Fruit fly (Drosophila melanogaster) whole organism, embryonic: ENCODE results near the gene Rpn1.
A peak's percentile ranks its signal among the peaks of the same experiment; 100 is the strongest.

ENCODE experiments used
- CG10959 ChIP-seq: fragments of 200-800 bp; sonication (Bioruptor generic); IDR thresholded peaks from 2 replicates; pipeline ENCODE4 v1.3.6; 2022; ENCODE audit warnings: missing biosample characterization, missing genetic modification characterization
- CG13123 ChIP-seq: fragments of 200-800 bp; sonication (Bioruptor generic); optimal IDR thresholded peaks from 2 replicates; lab custom pipeline; 2016; ENCODE audit warnings: missing biosample characterization, missing genetic modification characterization
- CG14667 ChIP-seq: fragments of 200-800 bp; sonication (Bioruptor generic); IDR thresholded peaks from 2 replicates; pipeline ENCODE4 v1.3.6; 2022; ENCODE audit warnings: missing biosample characterization, missing genetic modification characterization
- CG15479 ChIP-seq: fragments of 200-800 bp; sonication (Bioruptor generic); optimal IDR thresholded peaks from 3 replicates; lab custom pipeline; 2019; ENCODE audit warnings: missing biosample characterization, mild to moderate bottlenecking, missing genetic modification characterization, moderate library complexity
- CG15514 ChIP-seq: fragments of 200-800 bp; sonication (Bioruptor generic); optimal IDR thresholded peaks from 3 replicates; lab custom pipeline; 2017; ENCODE audit warnings: missing biosample characterization, missing genetic modification characterization, mild to moderate bottlenecking, moderate library complexity, missing genetic modification reagents
- CG17385 ChIP-seq: fragments of 200-800 bp; sonication (Bioruptor generic); optimal IDR thresholded peaks from 3 replicates; lab custom pipeline; 2018; ENCODE audit warnings: missing biosample characterization, mild to moderate bottlenecking, missing genetic modification characterization
- CG18764 ChIP-seq: fragments of 200-800 bp; sonication (Bioruptor generic); optimal IDR thresholded peaks from 3 replicates; lab custom pipeline; 2016; ENCODE audit warnings: missing biosample characterization, missing genetic modification characterization
- CG2129 ChIP-seq: fragments of 200-800 bp; sonication (Bioruptor generic); IDR thresholded peaks from 2 replicates; pipeline ENCODE4 v1.3.6; 2022; ENCODE audit warnings: missing biosample characterization, missing genetic modification characterization; ENCODE audit not compliant: partially characterized antibody
- CG2199 ChIP-seq: fragments of 200-800 bp; sonication (Bioruptor generic); IDR thresholded peaks from 3 replicates; pipeline ENCODE4 v1.3.6; 2022; ENCODE audit warnings: missing biosample characterization, missing genetic modification characterization
- CG2889 ChIP-seq: fragments of 200-800 bp; sonication (Bioruptor generic); IDR thresholded peaks from 3 replicates; pipeline ENCODE4 v1.3.6; 2022; ENCODE audit warnings: missing biosample characterization, missing genetic modification characterization
- CG30020 ChIP-seq: fragments of 200-800 bp; optimal IDR thresholded peaks from 2 replicates; lab custom pipeline; 2019; ENCODE audit warnings: missing biosample characterization, mild to moderate bottlenecking, missing genetic modification characterization, moderate library complexity
- CG31441 ChIP-seq: fragments of 200-800 bp; sonication (Bioruptor generic); IDR thresholded peaks from 2 replicates; pipeline ENCODE4 v1.3.6; 2022; ENCODE audit warnings: missing biosample characterization, missing genetic modification characterization
- CG3407 ChIP-seq: fragments of 200-800 bp; sonication (Bioruptor generic); optimal IDR thresholded peaks from 2 replicates; lab custom pipeline; 2018; ENCODE audit warnings: missing biosample characterization, mild to moderate bottlenecking, missing genetic modification characterization
- CG34224 ChIP-seq: fragments of 200-800 bp; sonication (Bioruptor generic); IDR thresholded peaks from 3 replicates; pipeline ENCODE4 v1.3.6; 2022; ENCODE audit warnings: missing biosample characterization, missing genetic modification characterization; ENCODE audit not compliant: partially characterized antibody
- CG3838 ChIP-seq: fragments of 200-800 bp; sonication (Bioruptor generic); optimal IDR thresholded peaks from 3 replicates; lab custom pipeline; 2016; ENCODE audit warnings: missing biosample characterization, missing genetic modification characterization
- CG4820 ChIP-seq: fragments of 200-800 bp; sonication (Bioruptor generic); optimal IDR thresholded peaks from 3 replicates; lab custom pipeline; 2016; ENCODE audit warnings: missing biosample characterization, missing genetic modification characterization
- CG4854 ChIP-seq: fragments of 200-800 bp; sonication (Bioruptor generic); optimal IDR thresholded peaks from 2 replicates; lab custom pipeline; 2016; ENCODE audit warnings: missing biosample characterization, missing genetic modification characterization, inconsistent platforms
- CG6813 ChIP-seq: fragments of 200-800 bp; sonication (Bioruptor generic); optimal IDR thresholded peaks from 2 replicates; lab custom pipeline; 2017; ENCODE audit warnings: missing biosample characterization, missing genetic modification characterization, mild to moderate bottlenecking, moderate library complexity, missing genetic modification reagents
- CG7357 ChIP-seq: fragments of 200-800 bp; sonication (Bioruptor generic); IDR thresholded peaks from 3 replicates; pipeline ENCODE4 v1.3.6; 2022; ENCODE audit warnings: missing biosample characterization, missing genetic modification characterization
- CG7372 ChIP-seq: fragments of 200-800 bp; sonication (Bioruptor generic); IDR thresholded peaks from 2 replicates; pipeline ENCODE4 v1.3.6; 2022; ENCODE audit warnings: missing biosample characterization, missing genetic modification characterization
- CG7556 ChIP-seq: fragments of 200-800 bp; sonication (Bioruptor generic); optimal IDR thresholded peaks from 2 replicates; lab custom pipeline; 2017; ENCODE audit warnings: missing biosample characterization, mild to moderate bottlenecking, missing genetic modification characterization
- CG7745 ChIP-seq: fragments of 200-800 bp; sonication (Bioruptor generic); optimal IDR thresholded peaks from 2 replicates; lab custom pipeline; 2018; ENCODE audit warnings: missing biosample characterization, mild to moderate bottlenecking, missing genetic modification characterization, moderate library complexity
- Dp ChIP-seq: fragments of 200-800 bp; sonication (Bioruptor generic); optimal IDR thresholded peaks from 2 replicates; lab custom pipeline; 2018; ENCODE audit warnings: missing biosample characterization, mild to moderate bottlenecking, missing genetic modification characterization, moderate library complexity
- Hmx ChIP-seq: fragments of 200-800 bp; sonication (Bioruptor generic); optimal IDR thresholded peaks from 2 replicates; lab custom pipeline; 2016; ENCODE audit warnings: missing biosample characterization, missing genetic modification characterization
- Hsf ChIP-seq: fragments of 200-800 bp; sonication (Bioruptor generic); optimal IDR thresholded peaks from 3 replicates; lab custom pipeline; 2016; ENCODE audit warnings: missing biosample characterization, missing genetic modification characterization
- Lim3 ChIP-seq: fragments of 200-800 bp; sonication (Bioruptor generic); IDR thresholded peaks from 2 replicates; pipeline ENCODE4 v1.3.6; 2022; ENCODE audit warnings: missing biosample characterization, missing genetic modification characterization
- Mrtf ChIP-seq: fragments of 200-800 bp; sonication (Bioruptor generic); IDR thresholded peaks from 3 replicates; pipeline ENCODE4 v1.3.6; 2022; ENCODE audit warnings: missing biosample characterization, missing genetic modification characterization
- Ptx1 ChIP-seq: fragments of 200-800 bp; sonication (Bioruptor generic); IDR thresholded peaks from 2 replicates; pipeline ENCODE4 v1.3.6; 2022; ENCODE audit warnings: missing biosample characterization, missing genetic modification characterization
- Scr ChIP-seq: fragments of 200-800 bp; sonication (Bioruptor generic); IDR thresholded peaks from 2 replicates; pipeline ENCODE4 v1.3.6; 2022; ENCODE audit warnings: missing biosample characterization, missing genetic modification characterization; ENCODE audit not compliant: partially characterized antibody
- Xbp1 ChIP-seq: fragments of 200-800 bp; sonication (Bioruptor generic); optimal IDR thresholded peaks from 3 replicates; lab custom pipeline; 2016; ENCODE audit warnings: missing biosample characterization, mild to moderate bottlenecking, missing genetic modification characterization
- amos ChIP-seq: fragments of 200-800 bp; sonication (Bioruptor generic); IDR thresholded peaks from 2 replicates; pipeline ENCODE4 v1.3.6; 2022; ENCODE audit warnings: missing biosample characterization, missing genetic modification characterization; ENCODE audit not compliant: partially characterized antibody
- ap ChIP-seq: fragments of 200-800 bp; sonication (Bioruptor generic); IDR thresholded peaks from 2 replicates; pipeline ENCODE4 v1.3.6; 2022; ENCODE audit warnings: missing biosample characterization, missing genetic modification characterization
- ash1 ChIP-seq: fragments of 200-800 bp; sonication (Bioruptor generic); optimal IDR thresholded peaks from 2 replicates; lab custom pipeline; 2018; ENCODE audit warnings: missing biosample characterization, mild to moderate bottlenecking, missing genetic modification characterization
- bigmax ChIP-seq: fragments of 200-800 bp; sonication (Bioruptor generic); optimal IDR thresholded peaks from 2 replicates; lab custom pipeline; 2018; ENCODE audit warnings: missing biosample characterization, mild to moderate bottlenecking, missing genetic modification characterization
- bowl ChIP-seq: fragments of 200-800 bp; sonication (Bioruptor generic); IDR thresholded peaks from 2 replicates; pipeline ENCODE4 v1.3.6; 2022; ENCODE audit warnings: missing biosample characterization, missing genetic modification characterization
- cad ChIP-seq: fragments of >200 bp; optimal IDR thresholded peaks from 2 replicates; lab custom pipeline; 2017; ENCODE audit warnings: missing biosample characterization, missing genetic modification characterization
- cg ChIP-seq: fragments of 200-800 bp; sonication (Bioruptor generic); optimal IDR thresholded peaks from 3 replicates; lab custom pipeline; 2019; ENCODE audit warnings: missing biosample characterization, mild to moderate bottlenecking, missing genetic modification characterization, moderate library complexity
- dm ChIP-seq: fragments of 200-800 bp; sonication (Bioruptor generic); optimal IDR thresholded peaks from 3 replicates; lab custom pipeline; 2016; ENCODE audit warnings: missing biosample characterization, missing genetic modification characterization
- fd102C ChIP-seq: fragments of 200-800 bp; sonication (Bioruptor generic); optimal IDR thresholded peaks from 2 replicates; lab custom pipeline; 2018; ENCODE audit warnings: missing biosample characterization, mild to moderate bottlenecking, missing genetic modification characterization, moderate library complexity
- inv ChIP-seq: fragments of 200-800 bp; sonication (Bioruptor generic); IDR thresholded peaks from 2 replicates; pipeline ENCODE4 v1.3.6; 2022; ENCODE audit warnings: missing biosample characterization, missing genetic modification characterization; ENCODE audit not compliant: partially characterized antibody
- lab ChIP-seq: fragments of 200-800 bp; sonication (Bioruptor generic); optimal IDR thresholded peaks from 3 replicates; lab custom pipeline; 2017; ENCODE audit warnings: missing biosample characterization, missing genetic modification characterization, mild to moderate bottlenecking, moderate library complexity, missing genetic modification reagents
- lbe ChIP-seq: fragments of 200-800 bp; sonication (Bioruptor generic); optimal IDR thresholded peaks from 2 replicates; lab custom pipeline; 2016; ENCODE audit warnings: missing biosample characterization, mild to moderate bottlenecking, missing genetic modification characterization
- psq ChIP-seq: fragments of 200-800 bp; sonication (Bioruptor generic); optimal IDR thresholded peaks from 2 replicates; lab custom pipeline; 2017; ENCODE audit warnings: missing biosample characterization, missing genetic modification characterization
- rib ChIP-seq: fragments of 200-800 bp; sonication (Bioruptor generic); IDR thresholded peaks from 2 replicates; pipeline ENCODE4 v1.3.6; 2022; ENCODE audit warnings: missing biosample characterization, missing genetic modification characterization
- seq ChIP-seq: fragments of 200-800 bp; sonication (Bioruptor generic); IDR thresholded peaks from 2 replicates; pipeline ENCODE4 v1.3.6; 2022; ENCODE audit warnings: missing biosample characterization, missing genetic modification characterization
- sisA ChIP-seq: fragments of 200-800 bp; sonication (Bioruptor generic); IDR thresholded peaks from 2 replicates; pipeline ENCODE4 v1.3.6; 2022; ENCODE audit warnings: missing biosample characterization, missing genetic modification characterization
- ssp ChIP-seq: fragments of 200-800 bp; sonication (Bioruptor generic); IDR thresholded peaks from 2 replicates; pipeline ENCODE4 v1.3.6; 2022; ENCODE audit warnings: missing biosample characterization, missing genetic modification characterization
- stc ChIP-seq: fragments of 200-800 bp; sonication (Bioruptor generic); IDR thresholded peaks from 2 replicates; pipeline ENCODE4 v1.3.6; 2022; ENCODE audit warnings: missing biosample characterization, missing genetic modification characterization
- tup ChIP-seq: fragments of 200-800 bp; sonication (Bioruptor generic); optimal IDR thresholded peaks from 2 replicates; lab custom pipeline; 2016; ENCODE audit warnings: missing biosample characterization, mild to moderate bottlenecking, missing genetic modification characterization, moderate library complexity
- usp ChIP-seq: fragments of >200 bp; optimal IDR thresholded peaks from 2 replicates; lab custom pipeline; 2017; ENCODE audit warnings: missing biosample characterization, missing genetic modification characterization
- wor ChIP-seq: fragments of 200-800 bp; sonication (Bioruptor generic); IDR thresholded peaks from 2 replicates; pipeline ENCODE4 v1.3.6; 2022; ENCODE audit warnings: missing biosample characterization, missing genetic modification characterization

Gene Rpn1

dm6 chr3L:19928435-19929011, 13.7 kb downstream of the Rpn1 start, which contains the start of the genes CG8004 and RhoGDI (continued):
- TF ChIP-seq ap (GFP tag; lab: Robert Waterston, UW) (no peak), CG10959 (GFP tag; lab: Robert Waterston, UW) (no peak), usp (GFP tag; lab: Kevin White, UChicago) (no peak), Hmx (GFP tag; lab: Kevin White, UChicago) (peak; percentile 33), Dp (GFP tag; lab: Kevin White, UChicago) (peak; percentile 27), CG3838 (GFP tag; lab: Kevin White, UChicago) (no peak), CG7556 (peak; percentile 14), Hsf (peak; percentile 80), CG7372 (GFP tag; lab: Robert Waterston, UW) (no peak), cad (no peak), CG13123 (GFP tag; lab: Kevin White, UChicago) (peak; percentile 45), ash1 (GFP tag; lab: Kevin White, UChicago) (no peak), bigmax (GFP tag; lab: Kevin White, UChicago) (no peak), inv (GFP tag; lab: Robert Waterston, UW) (no peak), lbe (GFP tag; lab: Kevin White, UChicago) (no peak), cg (no peak), bowl (no peak), CG34224 (GFP tag; lab: Robert Waterston, UW) (no peak), psq (no peak), lab (GFP tag; lab: Kevin White, UChicago) (peak; percentile 79), stc (GFP tag; lab: Robert Waterston, UW) (0 out of 2 replicates have a peak, but pooled peaks have one; percentile 19), CG4854 (peak; percentile 41), CG2129 (GFP tag; lab: Robert Waterston, UW) (no peak), amos (GFP tag; lab: Robert Waterston, UW) (no peak), CG3407 (GFP tag; lab: Kevin White, UChicago) (no peak), Xbp1 (peak; percentile 74), CG7357 (GFP tag; lab: Robert Waterston, UW) (peak; percentile 96), dm (GFP tag; lab: Kevin White, UChicago) (peak; percentile 28), CG7745 (tag; lab: Kevin White, UChicago) (no peak), Ptx1 (GFP tag; lab: Robert Waterston, UW) (peak; percentile 62), CG2199 (GFP tag; lab: Robert Waterston, UW) (no peak), Scr (GFP tag; lab: Robert Waterston, UW) (peak; percentile 25; the same call in 1 of the 2 replicates), sisA (GFP tag; lab: Robert Waterston, UW) (no peak; the same call in none of the 2 replicates), CG4820 (GFP tag; lab: Kevin White, UChicago) (peak; percentile 53), ssp (peak; percentile 88), CG15514 (GFP tag; lab: Kevin White, UChicago) (peak; percentile 83), fd102C (GFP tag; lab: Kevin White, UChicago) (no peak), CG6813 (GFP tag; lab: Kevin White, UChicago) (no peak), wor (no peak), rib (GFP tag; lab: Robert Waterston, UW) (0 out of 2 replicates have a peak, but pooled peaks have one; percentile 33), CG18764 (GFP tag; lab: Kevin White, UChicago) (peak; percentile 53), CG31441 (GFP tag; lab: Robert Waterston, UW) (peak; percentile 62), tup (peak; percentile 48), seq (GFP tag; lab: Robert Waterston, UW) (no peak), CG17385 (GFP tag; lab: Kevin White, UChicago) (peak; percentile 45), CG14667 (0 out of 2 replicates have a peak, but pooled peaks have one; percentile 14), CG30020 (tag; lab: Kevin White, UChicago) (peak; percentile 85), Mrtf (GFP tag; lab: Robert Waterston, UW) (no peak), Lim3 (GFP tag; lab: Robert Waterston, UW) (no peak), CG2889 (GFP tag; lab: Robert Waterston, UW) (peak; percentile 62), CG15479 (GFP tag; lab: Kevin White, UChicago) (no peak)
